Worm (Caenorhabditis elegans) whole organism, midembryonic: Measurements from ENCODE around the gene tram-1.

Experiments
- T22C8.4 ChIP-seq: fragments of 200-800 bp; sonication (Bioruptor generic); IDR thresholded peaks from 2 replicates; pipeline ENCODE4 v1.3.6; 2022; ENCODE audit warnings: missing genetic modification characterization, missing compliant biosample characterization
- flt-1 ChIP-seq: fragments of 200-800 bp; sonication (Bioruptor generic); IDR thresholded peaks from 2 replicates; pipeline ENCODE4 v1.3.6; 2022; ENCODE audit warnings: missing genetic modification characterization, missing compliant biosample characterization
- klf-2 ChIP-seq: fragments of 200-800 bp; sonication (Bioruptor generic); conservative IDR thresholded peaks from 2 replicates; pipeline ENCODE4 v1.3.6; 2022; ENCODE audit warnings: missing genetic modification reagents, missing genetic modification characterization, missing compliant biosample characterization
- med-1 ChIP-seq: sonication (generic microtip); optimal IDR thresholded peaks from 2 replicates; lab custom pipeline; 2017; ENCODE audit warnings: missing genetic modification characterization, mild to moderate bottlenecking, missing compliant biosample characterization, antibody characterized with exemption, missing genetic modification reagents; ENCODE audit not compliant: insufficient read depth
- tab-1 ChIP-seq: fragments of 200-800 bp; sonication (Bioruptor generic); IDR thresholded peaks from 2 replicates; pipeline ENCODE4 v1.3.6; 2022; ENCODE audit warnings: missing genetic modification characterization, missing compliant biosample characterization

ce11 chrIV:10250577-10251075, 29.5 kb upstream of the tram-1 start, which contains the start of gene daf-14:
- TF ChIP-seq klf-2 (GFP tag; lab: Robert Waterston, UW), result no peak
- TF ChIP-seq flt-1 (GFP tag; lab: Robert Waterston, UW), result no peak
- TF ChIP-seq T22C8.4 (GFP tag; lab: Robert Waterston, UW), result no peak
- no peak for TF ChIP-seq med-1
- no peak for TF ChIP-seq tab-1
